Fruit fly (Drosophila melanogaster) whole organism, embryonic: ENCODE data around the gene MFS18.

Experiments
- ATbp ChIP-seq: fragments of 200-800 bp; sonication (Bioruptor generic); optimal IDR thresholded peaks from 2 replicates; lab custom pipeline; 2017; ENCODE audit warnings: missing biosample characterization, mild to moderate bottlenecking, missing genetic modification characterization, missing genetic modification reagents
- Abd-B ChIP-seq: fragments of 200-800 bp; sonication (Bioruptor generic); optimal IDR thresholded peaks from 2 replicates; lab custom pipeline; 2018; ENCODE audit warnings: missing biosample characterization, mild to moderate bottlenecking, missing genetic modification characterization, moderate library complexity
- Ada2b ChIP-seq: fragments of 200-800 bp; sonication (Bioruptor generic); IDR thresholded peaks from 2 replicates; pipeline ENCODE4 v1.3.6; 2022; ENCODE audit warnings: missing biosample characterization, missing genetic modification characterization
- BEAF-32 ChIP-seq: fragments of 200-800 bp; sonication (Bioruptor generic); optimal IDR thresholded peaks from 3 replicates; lab custom pipeline; 2017; ENCODE audit warnings: missing biosample characterization, missing genetic modification characterization, mild to moderate bottlenecking, moderate library complexity, missing genetic modification reagents
- CG12769 ChIP-seq: fragments of 200-800 bp; sonication (Bioruptor generic); optimal IDR thresholded peaks from 2 replicates; lab custom pipeline; 2019; ENCODE audit warnings: missing biosample characterization, mild to moderate bottlenecking, missing genetic modification characterization, moderate library complexity
- CG13424 ChIP-seq: fragments of 200-800 bp; sonication (Bioruptor generic); optimal IDR thresholded peaks from 2 replicates; lab custom pipeline; 2019; ENCODE audit warnings: missing biosample characterization, mild to moderate bottlenecking, missing genetic modification characterization, moderate library complexity
- CG14014 ChIP-seq: fragments of 200-800 bp; sonication (Bioruptor generic); IDR thresholded peaks from 2 replicates; pipeline ENCODE4 v1.3.6; 2022; ENCODE audit warnings: missing biosample characterization, missing genetic modification characterization
- CG15696 ChIP-seq: fragments of 200-800 bp; sonication (Bioruptor generic); optimal IDR thresholded peaks from 2 replicates; lab custom pipeline; 2019; ENCODE audit warnings: missing biosample characterization, mild to moderate bottlenecking, missing genetic modification characterization, moderate library complexity
- CG16813 ChIP-seq: fragments of 200-800 bp; sonication (Bioruptor generic); IDR thresholded peaks from 3 replicates; pipeline ENCODE4 v1.3.6; 2022; ENCODE audit warnings: missing biosample characterization, missing genetic modification characterization; ENCODE audit not compliant: partially characterized antibody
- CG17385 ChIP-seq: fragments of 200-800 bp; sonication (Bioruptor generic); optimal IDR thresholded peaks from 3 replicates; lab custom pipeline; 2018; ENCODE audit warnings: missing biosample characterization, mild to moderate bottlenecking, missing genetic modification characterization
- CG18011 ChIP-seq: fragments of 200-800 bp; sonication (Bioruptor generic); optimal IDR thresholded peaks from 2 replicates; lab custom pipeline; 2017; ENCODE audit warnings: missing biosample characterization, missing genetic modification characterization, mild to moderate bottlenecking, moderate library complexity, missing genotype
- CG31388 ChIP-seq: fragments of 200-800 bp; sonication (Bioruptor generic); optimal IDR thresholded peaks from 2 replicates; lab custom pipeline; 2016; ENCODE audit warnings: missing biosample characterization, missing genetic modification characterization
- CG31441 ChIP-seq: fragments of 200-800 bp; sonication (Bioruptor generic); IDR thresholded peaks from 2 replicates; pipeline ENCODE4 v1.3.6; 2022; ENCODE audit warnings: missing biosample characterization, missing genetic modification characterization
- CG3407 ChIP-seq: fragments of 200-800 bp; sonication (Bioruptor generic); optimal IDR thresholded peaks from 2 replicates; lab custom pipeline; 2018; ENCODE audit warnings: missing biosample characterization, mild to moderate bottlenecking, missing genetic modification characterization
- CG34376 ChIP-seq: fragments of 200-800 bp; sonication (Bioruptor generic); optimal IDR thresholded peaks from 2 replicates; lab custom pipeline; 2018; ENCODE audit warnings: missing biosample characterization, mild to moderate bottlenecking, missing genetic modification characterization
- CG4730 ChIP-seq: fragments of 200-800 bp; sonication (Bioruptor generic); IDR thresholded peaks from 2 replicates; pipeline ENCODE4 v1.3.6; 2022; ENCODE audit warnings: missing biosample characterization, missing genetic modification characterization
- CG5245 ChIP-seq: fragments of 200-800 bp; sonication (Bioruptor generic); optimal IDR thresholded peaks from 3 replicates; lab custom pipeline; 2016; ENCODE audit warnings: missing biosample characterization, missing genetic modification characterization
- CG6272 ChIP-seq: fragments of 200-800 bp; sonication (Bioruptor generic); IDR thresholded peaks from 2 replicates; pipeline ENCODE4 v1.3.6; 2022; ENCODE audit warnings: missing biosample characterization, missing genetic modification characterization
- CG7556 ChIP-seq: fragments of 200-800 bp; sonication (Bioruptor generic); optimal IDR thresholded peaks from 2 replicates; lab custom pipeline; 2017; ENCODE audit warnings: missing biosample characterization, mild to moderate bottlenecking, missing genetic modification characterization
- CG8765 ChIP-seq: fragments of 200-800 bp; sonication (Bioruptor generic); IDR thresholded peaks from 2 replicates; pipeline ENCODE4 v1.3.6; 2022; ENCODE audit warnings: missing biosample characterization, missing genetic modification characterization
- CG8944 ChIP-seq: fragments of 200-800 bp; sonication (Bioruptor generic); optimal IDR thresholded peaks from 3 replicates; lab custom pipeline; 2016; ENCODE audit warnings: missing biosample characterization, missing genetic modification characterization
- CG9727 ChIP-seq: fragments of 200-800 bp; sonication (Bioruptor generic); optimal IDR thresholded peaks from 3 replicates; lab custom pipeline; 2017; ENCODE audit warnings: missing biosample characterization, mild to moderate bottlenecking, missing genetic modification characterization
- CG9876 ChIP-seq: fragments of 200-800 bp; sonication (Bioruptor generic); optimal IDR thresholded peaks from 2 replicates; lab custom pipeline; 2016; ENCODE audit warnings: missing biosample characterization, missing genetic modification characterization
- Fer3 ChIP-seq: fragments of 200-800 bp; sonication (Bioruptor generic); optimal IDR thresholded peaks from 2 replicates; lab custom pipeline; 2018; ENCODE audit warnings: missing biosample characterization, mild to moderate bottlenecking, missing genetic modification characterization, moderate library complexity
- HHEX ChIP-seq: fragments of 200-800 bp; sonication (Bioruptor generic); optimal IDR thresholded peaks from 3 replicates; lab custom pipeline; 2017; ENCODE audit warnings: missing biosample characterization, mild to moderate bottlenecking, missing genetic modification characterization, missing genetic modification reagents
- HLH54F ChIP-seq: fragments of 200-800 bp; sonication (Bioruptor generic); optimal IDR thresholded peaks from 3 replicates; lab custom pipeline; 2016; ENCODE audit warnings: missing biosample characterization, missing genetic modification characterization
- Mad ChIP-seq: fragments of 200-800 bp; sonication (Bioruptor generic); optimal IDR thresholded peaks from 2 replicates; lab custom pipeline; 2016; ENCODE audit warnings: missing biosample characterization, missing genetic modification characterization
- Myb ChIP-seq: fragments of 200-800 bp; sonication (Bioruptor generic); optimal IDR thresholded peaks from 2 replicates; lab custom pipeline; 2016; ENCODE audit warnings: missing biosample characterization, missing genetic modification characterization
- Neu2 ChIP-seq: fragments of 200-800 bp; sonication (Bioruptor generic); optimal IDR thresholded peaks from 3 replicates; lab custom pipeline; 2016; ENCODE audit warnings: missing biosample characterization, missing genetic modification characterization, borderline replicate concordance
- Ravus ChIP-seq: fragments of 200-800 bp; sonication (Bioruptor generic); IDR thresholded peaks from 2 replicates; pipeline ENCODE4 v1.3.6; 2022; ENCODE audit warnings: missing biosample characterization, missing genetic modification characterization
- Side ChIP-seq: fragments of 200-800 bp; sonication (Bioruptor generic); optimal IDR thresholded peaks from 2 replicates; lab custom pipeline; 2016; ENCODE audit warnings: missing biosample characterization, missing genetic modification characterization
- TFAM ChIP-seq: fragments of 200-800 bp; sonication (Bioruptor generic); optimal IDR thresholded peaks from 2 replicates; lab custom pipeline; 2017; ENCODE audit warnings: missing biosample characterization, missing genetic modification characterization, inconsistent platforms
- Tbp ChIP-seq: fragments of >200 bp; optimal IDR thresholded peaks from 2 replicates; lab custom pipeline; 2018; ENCODE audit warnings: missing biosample characterization, missing genetic modification characterization
- ab ChIP-seq: fragments of 200-800 bp; sonication (Bioruptor generic); optimal IDR thresholded peaks from 2 replicates; lab custom pipeline; 2016; ENCODE audit warnings: missing biosample characterization, missing genetic modification characterization
- ap ChIP-seq: fragments of 200-800 bp; sonication (Bioruptor generic); IDR thresholded peaks from 2 replicates; pipeline ENCODE4 v1.3.6; 2022; ENCODE audit warnings: missing biosample characterization, missing genetic modification characterization
- bcd ChIP-seq: fragments of 200-800 bp; sonication (Bioruptor generic); optimal IDR thresholded peaks from 2 replicates; lab custom pipeline; 2017; ENCODE audit warnings: missing biosample characterization, mild to moderate bottlenecking, missing genetic modification characterization
- da ChIP-seq: fragments of 200-800 bp; sonication (Bioruptor generic); optimal IDR thresholded peaks from 2 replicates; lab custom pipeline; 2016; ENCODE audit warnings: missing biosample characterization, missing genetic modification characterization
- disco-r ChIP-seq: fragments of 200-800 bp; sonication (Bioruptor generic); optimal IDR thresholded peaks from 2 replicates; lab custom pipeline; 2016; ENCODE audit warnings: missing biosample characterization, missing genetic modification characterization
- dmrt11E ChIP-seq: fragments of 200-800 bp; sonication (Bioruptor generic); optimal IDR thresholded peaks from 3 replicates; lab custom pipeline; 2018; ENCODE audit warnings: missing biosample characterization, mild to moderate bottlenecking, missing genetic modification characterization, moderate library complexity
- dmrt99B ChIP-seq: fragments of 200-800 bp; sonication (Bioruptor generic); optimal IDR thresholded peaks from 2 replicates; lab custom pipeline; 2018; ENCODE audit warnings: missing biosample characterization, mild to moderate bottlenecking, missing genetic modification characterization, moderate library complexity
- eve ChIP-seq, 2 experiments: fragments of >200 bp; optimal IDR thresholded peaks; 2 replicates each; lab custom pipeline; 2017; ENCODE audit warnings: missing biosample characterization in 2 of 2, missing genetic modification characterization in 2 of 2
- gce ChIP-seq: fragments of 200-800 bp; sonication (Bioruptor generic); IDR thresholded peaks from 3 replicates; pipeline ENCODE4 v1.3.6; 2022; ENCODE audit warnings: missing biosample characterization, missing genetic modification characterization
- gfzf ChIP-seq: fragments of 200-800 bp; sonication (Bioruptor generic); optimal IDR thresholded peaks from 2 replicates; lab custom pipeline; 2016; ENCODE audit warnings: missing biosample characterization, mild to moderate bottlenecking, missing genetic modification characterization, moderate library complexity
- inv ChIP-seq: fragments of 200-800 bp; sonication (Bioruptor generic); IDR thresholded peaks from 2 replicates; pipeline ENCODE4 v1.3.6; 2022; ENCODE audit warnings: missing biosample characterization, missing genetic modification characterization; ENCODE audit not compliant: partially characterized antibody
- jigr1 ChIP-seq: fragments of 200-800 bp; sonication (Bioruptor generic); IDR thresholded peaks from 3 replicates; pipeline ENCODE4 v1.3.6; 2022; ENCODE audit warnings: missing biosample characterization, missing genetic modification characterization
- kay ChIP-seq: fragments of 200-800 bp; sonication (Bioruptor generic); optimal IDR thresholded peaks from 2 replicates; lab custom pipeline; 2016; ENCODE audit warnings: missing biosample characterization, missing genetic modification characterization
- nerfin-1 ChIP-seq: fragments of 200-800 bp; sonication (Bioruptor generic); optimal IDR thresholded peaks from 3 replicates; lab custom pipeline; 2019; ENCODE audit warnings: missing biosample characterization, mild to moderate bottlenecking, missing genetic modification characterization, moderate library complexity
- onecut ChIP-seq: fragments of 200-800 bp; sonication (Bioruptor generic); IDR thresholded peaks from 2 replicates; pipeline ENCODE4 v1.3.6; 2022; ENCODE audit warnings: missing biosample characterization, missing genetic modification characterization
- pho ChIP-seq: fragments of 200-800 bp; sonication (Bioruptor generic); optimal IDR thresholded peaks from 2 replicates; lab custom pipeline; 2016; ENCODE audit warnings: missing biosample characterization, missing genetic modification characterization
- sr ChIP-seq: fragments of 200-800 bp; sonication (Bioruptor generic); IDR thresholded peaks from 3 replicates; pipeline ENCODE4 v1.3.6; 2022; ENCODE audit warnings: missing biosample characterization, missing genetic modification characterization
- tup ChIP-seq: fragments of 200-800 bp; sonication (Bioruptor generic); optimal IDR thresholded peaks from 2 replicates; lab custom pipeline; 2016; ENCODE audit warnings: missing biosample characterization, mild to moderate bottlenecking, missing genetic modification characterization, moderate library complexity
- usp ChIP-seq: fragments of >200 bp; optimal IDR thresholded peaks from 2 replicates; lab custom pipeline; 2017; ENCODE audit warnings: missing biosample characterization, missing genetic modification characterization

MFS18 gene

dm6 chr2L:4463323-4463722 lies 14.9 kb upstream of the MFS18 start, which contains the start of the genes CG15443 and Paris (continued):
- TF ChIP-seq Ada2b (no peak; the same call in 1 of the 2 replicates), Myb (GFP tag; lab: Kevin White, UChicago) (peak; percentile 29), eve (GFP tag; optimal IDR thresholded peaks at IDR 0.05; lab: Kevin White, UChicago) (no peak), sr (GFP tag; lab: Robert Waterston, UW) (no peak), da (no peak), inv (GFP tag; lab: Robert Waterston, UW) (peak; percentile 73), disco-r (GFP tag; lab: Kevin White, UChicago) (no peak), Ravus (GFP tag; lab: Robert Waterston, UW) (no peak), Neu2 (GFP tag; lab: Kevin White, UChicago) (no peak), CG9876 (GFP tag; lab: Kevin White, UChicago) (no peak), ap (no peak), CG18011 (GFP tag; lab: Kevin White, UChicago) (no peak), CG7556 (GFP tag; lab: Kevin White, UChicago) (no peak), gfzf (no peak), CG16813 (peak; percentile 77), CG4730 (GFP tag; lab: Robert Waterston, UW) (no peak), pho (GFP tag; lab: Kevin White, UChicago) (no peak), kay (GFP tag; lab: Kevin White, UChicago) (no peak), CG17385 (GFP tag; lab: Kevin White, UChicago) (peak; percentile 14), CG14014 (GFP tag; lab: Robert Waterston, UW) (no peak), HLH54F (no peak), CG15696 (tag; lab: Kevin White, UChicago) (no peak), tup (GFP tag; lab: Kevin White, UChicago) (no peak), CG12769 (tag; lab: Kevin White, UChicago) (no peak), dmrt11E (tag; lab: Kevin White, UChicago) (no peak), CG6272 (GFP tag; lab: Robert Waterston, UW) (no peak), gce (GFP tag; lab: Robert Waterston, UW) (no peak), CG9727 (GFP tag; lab: Kevin White, UChicago) (no peak), Side (GFP tag; lab: Kevin White, UChicago) (no peak), CG34376 (GFP tag; lab: Kevin White, UChicago) (peak; percentile 49), Mad (GFP tag; lab: Kevin White, UChicago) (no peak), ab (GFP tag; lab: Kevin White, UChicago) (no peak), TFAM (no peak), HHEX (peak; percentile 20), jigr1 (no peak), usp (GFP tag; lab: Kevin White, UChicago) (no peak), CG31388 (no peak), BEAF-32 (GFP tag; lab: Kevin White, UChicago) (peak; percentile 42), ATbp (GFP tag; lab: Kevin White, UChicago) (no peak), CG5245 (GFP tag; lab: Kevin White, UChicago) (no peak), CG31441 (GFP tag; lab: Robert Waterston, UW) (no peak), Abd-B (GFP tag; lab: Kevin White, UChicago) (no peak), CG8765 (GFP tag; lab: Robert Waterston, UW) (no peak), dmrt99B (tag; lab: Kevin White, UChicago) (no peak), Fer3 (tag; lab: Kevin White, UChicago) (peak; percentile 15), onecut (GFP tag; lab: Robert Waterston, UW) (0 out of 2 replicates have a peak, but pooled peaks have one; percentile 31), CG8944 (GFP tag; lab: Kevin White, UChicago) (no peak), CG3407 (GFP tag; lab: Kevin White, UChicago) (no peak), Tbp (GFP tag; lab: Kevin White, UChicago) (no peak), nerfin-1 (tag; lab: Kevin White, UChicago) (no peak), bcd (GFP tag; lab: Kevin White, UChicago) (no peak), CG13424 (tag; lab: Kevin White, UChicago) (peak; percentile 6)
